Fruit fly (Drosophila melanogaster) whole organism, wandering third instar larva: Measurements from ENCODE around the gene Atg14.

Experiments used
- Abd-B ChIP-seq: fragments of >200 bp; optimal IDR thresholded peaks from 2 replicates; lab custom pipeline; 2017; ENCODE audit warnings: missing biosample characterization, missing genetic modification characterization
- CG32264 ChIP-seq: fragments of 200-800 bp; sonication (Bioruptor generic); optimal IDR thresholded peaks from 2 replicates; lab custom pipeline; 2016; ENCODE audit warnings: missing biosample characterization, missing genetic modification characterization
- CG9705 ChIP-seq: fragments of 200-800 bp; sonication (Bioruptor generic); optimal IDR thresholded peaks from 2 replicates; lab custom pipeline; 2018; ENCODE audit warnings: missing biosample characterization, mild to moderate bottlenecking, missing genetic modification characterization
- CrebA ChIP-seq: fragments of 200-800 bp; sonication (Bioruptor generic); optimal IDR thresholded peaks from 2 replicates; lab custom pipeline; 2016; ENCODE audit warnings: missing biosample characterization, mild to moderate bottlenecking, missing genetic modification characterization, borderline replicate concordance
- Dfd ChIP-seq: fragments of >200 bp; optimal IDR thresholded peaks from 2 replicates; lab custom pipeline; 2017; ENCODE audit warnings: missing biosample characterization, missing genetic modification characterization
- Dif ChIP-seq: fragments of 200-275, 200-300 bp; sonication (Bioruptor generic); optimal IDR thresholded peaks from 2 replicates; lab custom pipeline; 2018; ENCODE audit warnings: missing biosample characterization, missing genetic modification characterization; ENCODE audit not compliant: partially characterized antibody
- GATAd ChIP-seq: sonication (Bioruptor generic); optimal IDR thresholded peaks from 2 replicates; lab custom pipeline; 2016; ENCODE audit warnings: missing biosample characterization, missing genetic modification characterization
- HLH106 ChIP-seq: fragments of 200-800 bp; optimal IDR thresholded peaks from 3 replicates; lab custom pipeline; 2019; ENCODE audit warnings: missing biosample characterization, mild to moderate bottlenecking, missing genetic modification characterization, moderate library complexity
- Hnf4 ChIP-seq: fragments of 200-800 bp; sonication (Bioruptor generic); optimal IDR thresholded peaks from 2 replicates; lab custom pipeline; 2016; ENCODE audit warnings: missing biosample characterization, mild to moderate bottlenecking, missing genetic modification characterization
- Hr78 ChIP-seq: fragments of >200 bp; optimal IDR thresholded peaks from 2 replicates; lab custom pipeline; 2017; ENCODE audit warnings: missing biosample characterization, missing genetic modification characterization
- Hr83 ChIP-seq: fragments of 200-300 bp; sonication (Bioruptor generic); optimal IDR thresholded peaks from 2 replicates; lab custom pipeline; 2016; ENCODE audit warnings: missing biosample characterization, mild to moderate bottlenecking, missing genetic modification characterization, moderate library complexity; ENCODE audit not compliant: poor library complexity, severe bottlenecking
- Jra ChIP-seq: sonication (Bioruptor generic); optimal IDR thresholded peaks from 2 replicates; lab custom pipeline; 2016; ENCODE audit warnings: missing biosample characterization, missing genetic modification characterization
- Mio ChIP-seq: sonication (Bioruptor generic); optimal IDR thresholded peaks from 2 replicates; lab custom pipeline; 2016; ENCODE audit warnings: missing biosample characterization, missing genetic modification characterization
- Myc ChIP-seq: fragments of >200 bp; optimal IDR thresholded peaks from 2 replicates; lab custom pipeline; 2017
- N ChIP-seq: fragments of >200 bp; optimal IDR thresholded peaks from 2 replicates; lab custom pipeline; 2018; ENCODE audit warnings: missing biosample characterization, missing external identifiers, missing genetic modification characterization
- OdsH ChIP-seq: fragments of 200-800 bp; sonication (Bioruptor generic); optimal IDR thresholded peaks from 2 replicates; lab custom pipeline; 2016; ENCODE audit warnings: missing biosample characterization, mild to moderate bottlenecking, missing genetic modification characterization
- Rel ChIP-seq, 2 experiments: fragments of 200-800 bp; sonication (Bioruptor generic) in 1 of 2; optimal IDR thresholded peaks; 2 replicates in 1 of 2; 3 replicates in 1 of 2; lab custom pipeline; 2016 to 2019; ENCODE audit warnings: mild to moderate bottlenecking in 2 of 2, missing biosample characterization in 2 of 2, missing genetic modification characterization in 2 of 2, moderate library complexity in 1 of 2
- Sp1 ChIP-seq: fragments of 200-800 bp; sonication (Bioruptor generic); optimal IDR thresholded peaks from 3 replicates; lab custom pipeline; 2019; ENCODE audit warnings: missing biosample characterization, mild to moderate bottlenecking, missing genetic modification characterization, moderate library complexity
- Vsx2 ChIP-seq: fragments of 200-300, 225-300 bp; sonication (Bioruptor generic); optimal IDR thresholded peaks from 2 replicates; lab custom pipeline; 2018; ENCODE audit warnings: missing biosample characterization, missing genetic modification characterization; ENCODE audit not compliant: partially characterized antibody
- br ChIP-seq: fragments of 200-800 bp; sonication (Bioruptor generic); optimal IDR thresholded peaks from 2 replicates; lab custom pipeline; 2016; ENCODE audit warnings: missing biosample characterization, missing genetic modification characterization
- brk ChIP-seq: fragments of 200-800 bp; sonication (Bioruptor generic); optimal IDR thresholded peaks from 2 replicates; lab custom pipeline; 2016; ENCODE audit warnings: missing biosample characterization, mild to moderate bottlenecking, missing genetic modification characterization
- dl ChIP-seq, 2 experiments: fragments of 175-275, 200-275 bp in 1 of 2; fragments of 200-275 bp in 1 of 2; sonication (Bioruptor generic); optimal IDR thresholded peaks; lab custom pipeline; 2018; ENCODE audit warnings: mild to moderate bottlenecking in 2 of 2, missing biosample characterization in 2 of 2, missing genetic modification characterization in 2 of 2, moderate library complexity in 2 of 2; ENCODE audit not compliant: partially characterized antibody in 2 of 2, insufficient read depth in 1 of 2
- dmrt93B ChIP-seq: fragments of 200-800 bp; sonication (Bioruptor generic); optimal IDR thresholded peaks from 2 replicates; lab custom pipeline; 2018; ENCODE audit warnings: missing biosample characterization, mild to moderate bottlenecking, missing genetic modification characterization
- dsf ChIP-seq: sonication (Bioruptor generic); optimal IDR thresholded peaks from 2 replicates; lab custom pipeline; 2016; ENCODE audit warnings: missing biosample characterization, missing genetic modification characterization, borderline replicate concordance
- ey ChIP-seq: fragments of 200-800 bp; sonication (Bioruptor generic); optimal IDR thresholded peaks from 2 replicates; lab custom pipeline; 2016; ENCODE audit warnings: missing biosample characterization, missing genetic modification characterization
- foxo ChIP-seq, 2 experiments: fragments of 200-800 bp; sonication (Bioruptor generic); optimal IDR thresholded peaks; 2 replicates in 1 of 2; 3 replicates in 1 of 2; lab custom pipeline; 2016 to 2017; ENCODE audit warnings: missing biosample characterization in 2 of 2, missing genetic modification characterization in 2 of 2
- fru ChIP-seq: fragments of 200-800 bp; sonication (Bioruptor generic); optimal IDR thresholded peaks from 3 replicates; lab custom pipeline; 2016; ENCODE audit warnings: missing biosample characterization, mild to moderate bottlenecking, missing genetic modification characterization
- h ChIP-seq: fragments of 200-800 bp; sonication (Bioruptor generic); optimal IDR thresholded peaks from 3 replicates; lab custom pipeline; 2016; ENCODE audit warnings: missing biosample characterization, mild to moderate bottlenecking, missing genetic modification characterization
- jim ChIP-seq: fragments of 175-275, 200-325 bp; sonication (Bioruptor generic); optimal IDR thresholded peaks from 2 replicates; lab custom pipeline; 2016; ENCODE audit warnings: missing biosample characterization, mild to moderate bottlenecking, missing genetic modification characterization
- lola ChIP-seq: fragments of >200 bp; optimal IDR thresholded peaks from 2 replicates; lab custom pipeline; 2017; ENCODE audit warnings: missing biosample characterization, missing genetic modification characterization
- pan ChIP-seq: fragments of >200 bp; optimal IDR thresholded peaks from 2 replicates; lab custom pipeline; 2017
- psq ChIP-seq: fragments of 200-800 bp; sonication (Bioruptor generic); optimal IDR thresholded peaks from 3 replicates; lab custom pipeline; 2017; ENCODE audit warnings: missing biosample characterization, mild to moderate bottlenecking, missing genetic modification characterization, moderate library complexity
- rgr ChIP-seq: fragments of 200-800 bp; sonication (Bioruptor generic); optimal IDR thresholded peaks from 3 replicates; lab custom pipeline; 2016; ENCODE audit warnings: missing biosample characterization, mild to moderate bottlenecking, missing genetic modification characterization
- sage ChIP-seq: fragments of 200-800 bp; sonication (Bioruptor generic); optimal IDR thresholded peaks from 2 replicates; lab custom pipeline; 2016; ENCODE audit warnings: missing biosample characterization, mild to moderate bottlenecking, missing genetic modification characterization
- sv ChIP-seq: fragments of 200-800 bp; sonication (Bioruptor generic); optimal IDR thresholded peaks from 3 replicates; lab custom pipeline; 2016; ENCODE audit warnings: missing biosample characterization, missing genetic modification characterization
- tai ChIP-seq: sonication (Bioruptor generic); optimal IDR thresholded peaks from 2 replicates; lab custom pipeline; 2016; ENCODE audit warnings: missing biosample characterization, missing genetic modification characterization
- usp ChIP-seq: fragments of >200 bp; optimal IDR thresholded peaks from 2 replicates; lab custom pipeline; 2017; ENCODE audit warnings: missing biosample characterization, missing genetic modification characterization
- woc ChIP-seq: sonication (Bioruptor generic); optimal IDR thresholded peaks from 2 replicates; lab custom pipeline; 2016; ENCODE audit warnings: missing biosample characterization, mild to moderate bottlenecking, missing genetic modification characterization

The Atg14 gene

DNA sequence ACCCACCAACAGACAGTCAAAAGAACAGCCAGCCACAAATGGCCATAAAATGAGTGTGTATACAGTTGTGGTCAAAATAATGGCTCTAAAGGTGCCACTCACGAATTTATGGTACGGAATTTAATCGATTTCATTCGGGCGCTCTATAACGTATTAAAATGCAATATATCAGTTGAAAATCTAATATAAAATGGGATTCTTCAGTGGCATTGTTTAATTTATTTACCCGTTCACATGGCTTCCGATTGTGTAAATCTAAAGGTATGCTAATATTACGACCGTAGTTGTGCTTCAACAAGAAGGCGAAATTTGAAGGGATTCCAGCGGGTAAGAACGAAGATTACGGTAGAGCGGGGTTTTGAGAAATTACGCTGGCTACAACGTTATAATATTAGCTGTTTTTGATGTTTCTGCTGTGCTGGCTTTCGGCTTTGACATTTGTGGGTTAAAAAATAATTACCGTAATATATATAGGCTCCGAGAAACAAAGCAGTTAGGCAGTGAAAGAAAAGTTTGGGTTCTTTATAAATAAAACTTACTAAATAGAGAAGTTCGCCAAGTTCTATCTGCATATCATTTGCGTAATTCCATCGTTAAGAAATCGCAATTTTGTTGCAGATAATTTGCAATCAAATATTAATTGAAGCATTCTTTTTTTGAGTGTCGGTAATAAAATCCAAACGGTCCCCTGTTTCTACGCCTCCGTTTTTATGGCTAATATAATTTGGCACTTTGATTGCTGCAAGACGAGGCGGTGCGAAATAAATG, 40.4 kb upstream of the Atg14 start:
- no peak for TF ChIP-seq Rel (GFP tag; optimal IDR thresholded peaks at IDR 0.05; lab: Kevin White, UChicago)
- peak; percentile 30 for TF ChIP-seq Rel (tag; optimal IDR thresholded peaks at IDR 0.05; lab: Kevin White, UChicago)
- peak; percentile 80 for TF ChIP-seq rgr (GFP tag; lab: Kevin White, UChicago)
- TF ChIP-seq Hr78: no peak
- no peak for TF ChIP-seq Abd-B (GFP tag; lab: Kevin White, UChicago)
- peak; percentile 59 for TF ChIP-seq Jra
- TF ChIP-seq woc (GFP tag; lab: Kevin White, UChicago): peak; percentile 75
- TF ChIP-seq N: no peak
- peak; percentile 74 for TF ChIP-seq HLH106 (tag; lab: Kevin White, UChicago)
- TF ChIP-seq h (GFP tag; lab: Kevin White, UChicago): peak; percentile 79
- TF ChIP-seq fru (GFP tag; lab: Kevin White, UChicago): peak; percentile 59
- TF ChIP-seq Mio (GFP tag; lab: Kevin White, UChicago): peak; percentile 42
- peak in 1 of 2 experiments; percentile 68 for TF ChIP-seq foxo (GFP tag; optimal IDR thresholded peaks at IDR 0.05; lab: Kevin White, UChicago)
- TF ChIP-seq Dif (GFP tag; lab: Kevin White, UChicago): no peak
- TF ChIP-seq dsf (GFP tag; lab: Kevin White, UChicago): no peak
- TF ChIP-seq psq: peak; percentile 51
- peak; percentile 67 for TF ChIP-seq OdsH (GFP tag; lab: Kevin White, UChicago)
- TF ChIP-seq brk: peak; percentile 22
- TF ChIP-seq dmrt93B: peak; percentile 37
- TF ChIP-seq Hr83 (GFP tag; lab: Kevin White, UChicago): peak; percentile 39
- TF ChIP-seq Vsx2 (GFP tag; lab: Kevin White, UChicago): no peak
- peak; percentile 52 for TF ChIP-seq CG32264 (GFP tag; lab: Kevin White, UChicago)
- TF ChIP-seq dl (GFP tag; optimal IDR thresholded peaks at IDR 0.05; lab: Kevin White, UChicago; ENCODE audit: insufficient read depth in 1 of 2, partially characterized antibody in 2 of 2): no peak
- peak; percentile 48 for TF ChIP-seq GATAd (GFP tag; lab: Kevin White, UChicago)
- TF ChIP-seq Myc (lab: Kevin White, UChicago): no peak
- TF ChIP-seq Hnf4: peak; percentile 74
- no peak for TF ChIP-seq CrebA (GFP tag; lab: Kevin White, UChicago)
- peak; percentile 68 for TF ChIP-seq tai (GFP tag; lab: Kevin White, UChicago)
- no peak for TF ChIP-seq Dfd (GFP tag; lab: Kevin White, UChicago)
- TF ChIP-seq Sp1: peak; percentile 76
- no peak for TF ChIP-seq CG9705 (GFP tag; lab: Kevin White, UChicago)
- TF ChIP-seq sv: no peak
- TF ChIP-seq br (GFP tag; lab: Kevin White, UChicago): peak; percentile 68
- TF ChIP-seq ey (GFP tag; lab: Kevin White, UChicago): peak; percentile 81
- TF ChIP-seq lola (GFP tag; lab: Kevin White, UChicago): no peak
- TF ChIP-seq usp (GFP tag; lab: Kevin White, UChicago): no peak
- TF ChIP-seq jim (GFP tag; lab: Kevin White, UChicago): no peak
- TF ChIP-seq pan: no peak
- TF ChIP-seq sage (GFP tag; lab: Kevin White, UChicago): no peak

DNA sequence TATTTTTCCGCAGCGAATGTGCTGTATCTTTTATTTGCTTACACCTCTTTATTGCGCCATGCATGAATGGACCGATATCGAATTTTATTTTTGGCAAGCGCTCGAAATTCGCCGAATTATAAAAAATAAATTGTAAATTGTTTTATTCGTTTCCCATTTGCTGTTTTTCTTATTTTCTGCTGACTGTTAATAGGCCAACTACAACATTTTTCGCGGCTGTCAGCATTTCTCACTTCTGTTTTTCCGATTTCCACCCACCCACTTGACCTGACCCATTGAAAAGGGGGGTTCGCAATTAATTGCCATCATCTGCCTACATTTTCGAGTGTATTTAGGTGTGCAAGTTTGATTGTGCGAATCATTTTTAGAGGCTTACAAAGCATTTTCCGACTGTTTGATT, 39.6 kb upstream of the Atg14 start:
- TF ChIP-seq brk: no peak
- no peak for TF ChIP-seq foxo (GFP tag; optimal IDR thresholded peaks at IDR 0.05; lab: Kevin White, UChicago)
- no peak for TF ChIP-seq Vsx2 (GFP tag; lab: Kevin White, UChicago)
- no peak for TF ChIP-seq dsf (GFP tag; lab: Kevin White, UChicago)
- no peak for TF ChIP-seq CrebA (GFP tag; lab: Kevin White, UChicago)
- TF ChIP-seq psq: no peak
- TF ChIP-seq lola (GFP tag; lab: Kevin White, UChicago): no peak
- no peak for TF ChIP-seq woc (GFP tag; lab: Kevin White, UChicago)
- no peak for TF ChIP-seq Jra
- no peak for TF ChIP-seq dmrt93B
- no peak for TF ChIP-seq Myc (lab: Kevin White, UChicago)
- TF ChIP-seq ey (GFP tag; lab: Kevin White, UChicago): no peak
- no peak for TF ChIP-seq sv
- TF ChIP-seq OdsH (GFP tag; lab: Kevin White, UChicago): no peak
- TF ChIP-seq Hnf4: no peak
- TF ChIP-seq HLH106 (tag; lab: Kevin White, UChicago): no peak
- no peak for TF ChIP-seq Hr78
- TF ChIP-seq Abd-B (GFP tag; lab: Kevin White, UChicago): no peak
